Worm (Caenorhabditis elegans) whole organism, mixed stage, embryonic: ENCODE measurements around the gene atf-6.

ENCODE experiments used
- M03D4.4 ChIP-seq: sonication (generic microtip); optimal IDR thresholded peaks from 2 replicates; lab custom pipeline; 2017; ENCODE audit warnings: mild to moderate bottlenecking, missing genetic modification characterization, missing compliant biosample characterization
- bed-3 ChIP-seq: fragments of 200-800 bp; sonication (Bioruptor generic); optimal IDR thresholded peaks from 3 replicates; lab custom pipeline; 2018; ENCODE audit warnings: mild to moderate bottlenecking, missing genetic modification characterization, moderate library complexity, missing compliant biosample characterization
- blmp-1 ChIP-seq: fragments of 150-350 bp; optimal IDR thresholded peaks from 2 replicates; lab custom pipeline; 2014; ENCODE audit warnings: missing biosample characterization, missing genetic modification characterization
- ceh-43 ChIP-seq: fragments of 200-800 bp; sonication (Bioruptor generic); optimal IDR thresholded peaks from 2 replicates; lab custom pipeline; 2018; ENCODE audit warnings: mild to moderate bottlenecking, missing genetic modification characterization, moderate library complexity, missing compliant biosample characterization
- ceh-83 ChIP-seq: fragments of 200-800 bp; sonication (Bioruptor generic); optimal IDR thresholded peaks from 2 replicates; lab custom pipeline; 2018; ENCODE audit warnings: mild to moderate bottlenecking, missing genetic modification characterization, missing compliant biosample characterization
- ces-1 ChIP-seq: fragments of 150-350 bp; optimal IDR thresholded peaks from 2 replicates; lab custom pipeline; 2014; ENCODE audit warnings: missing biosample characterization, missing genetic modification reagents, missing genetic modification characterization
- cnd-1 ChIP-seq: fragments of 200-800 bp; sonication (Bioruptor generic); optimal IDR thresholded peaks from 2 replicates; lab custom pipeline; 2018; ENCODE audit warnings: mild to moderate bottlenecking, missing genetic modification characterization, missing compliant biosample characterization
- drap-1 ChIP-seq: fragments of 200-800 bp; sonication (Bioruptor generic); optimal IDR thresholded peaks from 3 replicates; lab custom pipeline; 2018; ENCODE audit warnings: mild to moderate bottlenecking, missing genetic modification characterization, missing compliant biosample characterization
- elt-1 ChIP-seq: sonication (generic microtip); optimal IDR thresholded peaks from 2 replicates; lab custom pipeline; 2017; ENCODE audit warnings: missing genetic modification characterization, mild to moderate bottlenecking, missing compliant biosample characterization, antibody characterized with exemption, moderate library complexity, borderline replicate concordance; ENCODE audit not compliant: insufficient read depth
- elt-3 ChIP-seq: fragments of 150-350 bp; optimal IDR thresholded peaks from 2 replicates; lab custom pipeline; 2014; ENCODE audit warnings: missing biosample characterization, missing genetic modification characterization
- flh-1 ChIP-seq: fragments of 200-800 bp; sonication (Bioruptor generic); optimal IDR thresholded peaks from 2 replicates; lab custom pipeline; 2018; ENCODE audit warnings: mild to moderate bottlenecking, missing genetic modification characterization, moderate library complexity, missing compliant biosample characterization
- ham-2 ChIP-seq: fragments of 200-800 bp; sonication (Bioruptor generic); optimal IDR thresholded peaks from 2 replicates; lab custom pipeline; 2018; ENCODE audit warnings: mild to moderate bottlenecking, missing genetic modification characterization, missing compliant biosample characterization
- hlh-1 ChIP-seq: fragments of 150-350 bp; optimal IDR thresholded peaks from 2 replicates; lab custom pipeline; 2014; ENCODE audit warnings: missing biosample characterization, missing genetic modification reagents, missing genetic modification characterization
- lin-13 ChIP-seq: fragments of 150-350 bp; optimal IDR thresholded peaks from 2 replicates; lab custom pipeline; 2014; ENCODE audit warnings: missing biosample characterization, missing genetic modification characterization
- lin-32 ChIP-seq: fragments of 200-800 bp; sonication (Bioruptor generic); optimal IDR thresholded peaks from 2 replicates; lab custom pipeline; 2018; ENCODE audit warnings: mild to moderate bottlenecking, missing genetic modification characterization, missing compliant biosample characterization
- lsy-2 ChIP-seq: fragments of 150-350 bp; optimal IDR thresholded peaks from 2 replicates; lab custom pipeline; 2014; ENCODE audit warnings: missing biosample characterization, missing genetic modification characterization
- mab-5 ChIP-seq: fragments of 150-350 bp; optimal IDR thresholded peaks from 2 replicates; lab custom pipeline; 2014; ENCODE audit warnings: missing biosample characterization, missing genetic modification characterization
- mep-1 ChIP-seq: fragments of 150-350 bp; optimal IDR thresholded peaks from 2 replicates; lab custom pipeline; 2017; ENCODE audit warnings: missing biosample characterization, missing genetic modification reagents, missing genetic modification characterization, inconsistent platforms
- mls-2 ChIP-seq: sonication (generic microtip); optimal IDR thresholded peaks from 2 replicates; lab custom pipeline; 2016; ENCODE audit warnings: mild to moderate bottlenecking, missing genetic modification characterization, moderate library complexity, missing compliant biosample characterization
- nhr-12 ChIP-seq: fragments of 150-350 bp; optimal IDR thresholded peaks from 2 replicates; lab custom pipeline; 2014; ENCODE audit warnings: missing biosample characterization, missing genetic modification characterization
- nhr-2 ChIP-seq: fragments of 150-350 bp; optimal IDR thresholded peaks from 2 replicates; lab custom pipeline; 2014; ENCODE audit warnings: missing biosample characterization, missing genetic modification characterization
- nhr-237 ChIP-seq: fragments of 150-350 bp; optimal IDR thresholded peaks from 2 replicates; lab custom pipeline; 2014; ENCODE audit warnings: missing biosample characterization, missing genetic modification characterization
- nhr-28 ChIP-seq: fragments of 150-350 bp; optimal IDR thresholded peaks from 2 replicates; lab custom pipeline; 2014; ENCODE audit warnings: missing biosample characterization, missing genetic modification characterization
- nhr-76 ChIP-seq: sonication (generic microtip); optimal IDR thresholded peaks from 2 replicates; lab custom pipeline; 2017; ENCODE audit warnings: missing biosample characterization, missing genetic modification characterization
- pha-4 ChIP-seq: fragments of 150-350 bp; optimal IDR thresholded peaks from 2 replicates; lab custom pipeline; 2018; ENCODE audit warnings: missing biosample characterization, missing genetic modification reagents, missing genetic modification characterization
- sem-2 ChIP-seq: fragments of 200-800 bp; sonication (Bioruptor generic); optimal IDR thresholded peaks from 2 replicates; lab custom pipeline; 2018; ENCODE audit warnings: mild to moderate bottlenecking, missing genetic modification characterization, missing compliant biosample characterization
- snpc-4 ChIP-seq: fragments of 150-350 bp; optimal IDR thresholded peaks from 2 replicates; lab custom pipeline; 2014; ENCODE audit warnings: missing biosample characterization, missing genetic modification characterization
- sptf-1 ChIP-seq: sonication (generic microtip); optimal IDR thresholded peaks from 2 replicates; lab custom pipeline; 2017; ENCODE audit warnings: mild to moderate bottlenecking, missing genetic modification characterization, moderate library complexity, missing compliant biosample characterization
- tbx-8 ChIP-seq: fragments of 200-800 bp; sonication (Bioruptor generic); optimal IDR thresholded peaks from 2 replicates; lab custom pipeline; 2018; ENCODE audit warnings: mild to moderate bottlenecking, missing genetic modification characterization, moderate library complexity, missing compliant biosample characterization
- unc-120 ChIP-seq: sonication (generic microtip); optimal IDR thresholded peaks from 2 replicates; lab custom pipeline; 2017; ENCODE audit warnings: missing genetic modification characterization, missing compliant biosample characterization; ENCODE audit not compliant: poor library complexity, severe bottlenecking
- unc-39 ChIP-seq: fragments of 150-350 bp; optimal IDR thresholded peaks from 2 replicates; lab custom pipeline; 2014; ENCODE audit warnings: missing biosample characterization, missing genetic modification characterization
- unc-62 ChIP-seq: fragments of 150-350 bp; optimal IDR thresholded peaks from 2 replicates; lab custom pipeline; 2014; ENCODE audit warnings: missing biosample characterization, missing genetic modification reagents, missing genetic modification characterization
- zip-8 ChIP-seq: fragments of 150-350 bp; optimal IDR thresholded peaks from 2 replicates; lab custom pipeline; 2014; ENCODE audit warnings: missing biosample characterization, missing genetic modification characterization
- ztf-11 ChIP-seq: fragments of 150-350 bp; optimal IDR thresholded peaks from 2 replicates; lab custom pipeline; 2014; ENCODE audit warnings: missing biosample characterization, missing genetic modification characterization

Gene atf-6

ce11 chrX:12500777-12501176 lies 20.0 kb downstream of the atf-6 start:
- TF ChIP-seq ham-2 (GFP tag; lab: Kevin White, UChicago) (peak; percentile 67), drap-1 (no peak), elt-1 (tag; lab: Kevin White, UChicago) (peak; percentile 99), zip-8 (tag; lab: Kevin White, UChicago) (peak; percentile 16), sptf-1 (tag; lab: Kevin White, UChicago) (no peak), elt-3 (tag; lab: Kevin White, UChicago) (peak; percentile 64), mab-5 (tag; lab: Kevin White, UChicago) (no peak), ceh-83 (GFP tag; lab: Kevin White, UChicago) (no peak)
- TF ChIP-seq, all 35 proteins: peak for 4

DNA sequence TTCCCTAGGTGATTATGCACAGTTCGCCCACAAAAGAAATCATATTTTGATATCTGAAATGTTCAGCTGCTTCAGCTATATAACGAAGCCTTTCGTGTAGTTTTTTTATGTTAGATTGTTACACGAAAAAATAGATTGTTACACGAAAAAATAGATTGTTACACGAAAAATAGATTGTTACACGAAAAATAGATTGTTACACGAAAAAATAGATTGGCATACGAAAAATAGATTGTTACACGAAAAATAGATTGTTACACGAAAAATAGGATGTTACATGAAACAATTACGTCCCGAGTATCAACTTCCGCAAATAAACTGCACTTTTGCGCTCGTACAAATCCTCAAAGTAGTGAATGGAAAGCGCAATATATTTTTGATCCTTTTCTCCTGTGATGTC lies 21.8 kb downstream of the atf-6 start:
- peak; percentile 22 for TF ChIP-seq M03D4.4 (tag; lab: Kevin White, UChicago)
- TF ChIP-seq, all 35 proteins: peak for 1; not testable (repeated sequence) for 34

ce11 chrX:12503288-12503803 lies 22.6 kb downstream of the atf-6 start, which contains the start of gene sdz-19:
TSS of gene sdz-19 (minus strand) at chrX:12503338.
- no peak for TF ChIP-seq ceh-43 (GFP tag; lab: Kevin White, UChicago)
- no peak for TF ChIP-seq ceh-83 (GFP tag; lab: Kevin White, UChicago)
- no peak for TF ChIP-seq hlh-1 (tag; lab: Kevin White, UChicago)

- no peak for TF ChIP-seq nhr-28 (tag; lab: Kevin White, UChicago)
- peak; percentile 51 for TF ChIP-seq elt-1 (tag; lab: Kevin White, UChicago)
- peak; percentile 96 for TF ChIP-seq hlh-1 (tag; lab: Kevin White, UChicago)
- TF ChIP-seq ztf-11 = no peak
- TF ChIP-seq unc-120 (tag; lab: Kevin White, UChicago) = peak; percentile 82
- TF ChIP-seq lsy-2 (tag; lab: Kevin White, UChicago) = no peak
- TF ChIP-seq ces-1 (GFP tag; lab: Kevin White, UChicago) = no peak
- no peak for TF ChIP-seq mls-2 (tag; lab: Kevin White, UChicago)
- no peak for TF ChIP-seq ceh-83 (GFP tag; lab: Kevin White, UChicago)
- no peak for TF ChIP-seq snpc-4 (tag; lab: Kevin White, UChicago)
- no peak for TF ChIP-seq drap-1
- no peak for TF ChIP-seq sem-2
- no peak for TF ChIP-seq mep-1 (tag; lab: Kevin White, UChicago)
- TF ChIP-seq elt-3 (tag; lab: Kevin White, UChicago) = no peak
- TF ChIP-seq bed-3 (GFP tag; lab: Kevin White, UChicago) = no peak
- no peak for TF ChIP-seq sptf-1 (tag; lab: Kevin White, UChicago)
- no peak for TF ChIP-seq flh-1 (GFP tag; lab: Kevin White, UChicago)
- TF ChIP-seq nhr-237 (tag; lab: Kevin White, UChicago) = no peak
- TF ChIP-seq pha-4 (tag; lab: Kevin White, UChicago) = no peak
- peak; percentile 90 for TF ChIP-seq unc-62 (GFP tag; lab: Kevin White, UChicago)
- TF ChIP-seq tbx-8 (GFP tag; lab: Kevin White, UChicago) = no peak
- no peak for TF ChIP-seq unc-39 (tag; lab: Kevin White, UChicago)
- TF ChIP-seq blmp-1 (tag; lab: Kevin White, UChicago) = no peak
- TF ChIP-seq mab-5 (tag; lab: Kevin White, UChicago) = no peak
- TF ChIP-seq ham-2 (GFP tag; lab: Kevin White, UChicago) = no peak
These were observed 28.7 kb downstream of the atf-6 start for ce11 chrX:12509334-12509944.

- TF ChIP-seq ceh-83 (GFP tag; lab: Kevin White, UChicago) = no peak
- no peak for TF ChIP-seq blmp-1 (tag; lab: Kevin White, UChicago)
- TF ChIP-seq elt-1 (tag; lab: Kevin White, UChicago) = no peak
- peak; percentile 67 for TF ChIP-seq ham-2 (GFP tag; lab: Kevin White, UChicago)
- TF ChIP-seq hlh-1 (tag; lab: Kevin White, UChicago) = peak; percentile 46
- no peak for TF ChIP-seq sem-2
- no peak for TF ChIP-seq unc-39 (tag; lab: Kevin White, UChicago)
- no peak for TF ChIP-seq lin-32 (GFP tag; lab: Kevin White, UChicago)
- TF ChIP-seq sptf-1 (tag; lab: Kevin White, UChicago) = peak; percentile 33
- TF ChIP-seq mep-1 (tag; lab: Kevin White, UChicago) = no peak
- no peak for TF ChIP-seq ceh-43 (GFP tag; lab: Kevin White, UChicago)
- TF ChIP-seq nhr-76 (tag; lab: Kevin White, UChicago) = no peak
- peak; percentile 38 for TF ChIP-seq M03D4.4 (tag; lab: Kevin White, UChicago)
- TF ChIP-seq elt-3 (tag; lab: Kevin White, UChicago) = no peak
- peak; percentile 75 for TF ChIP-seq unc-120 (tag; lab: Kevin White, UChicago)
- TF ChIP-seq lin-13 (tag; lab: Kevin White, UChicago) = peak; percentile 17
- TF ChIP-seq snpc-4 (tag; lab: Kevin White, UChicago) = no peak
- peak; percentile 30 for TF ChIP-seq mls-2 (tag; lab: Kevin White, UChicago)
- peak; percentile 60 for TF ChIP-seq unc-62 (GFP tag; lab: Kevin White, UChicago)
- TF ChIP-seq ces-1 (GFP tag; lab: Kevin White, UChicago) = peak; percentile 78
- TF ChIP-seq mab-5 (tag; lab: Kevin White, UChicago) = no peak
- TF ChIP-seq flh-1 (GFP tag; lab: Kevin White, UChicago) = no peak
- TF ChIP-seq nhr-12 = no peak
- TF ChIP-seq lsy-2 (tag; lab: Kevin White, UChicago) = no peak
- TF ChIP-seq cnd-1 (tag; lab: Kevin White, UChicago) = no peak
- no peak for TF ChIP-seq pha-4 (tag; lab: Kevin White, UChicago)
- no peak for TF ChIP-seq nhr-2 (tag; lab: Kevin White, UChicago)
- TF ChIP-seq nhr-28 (tag; lab: Kevin White, UChicago) = no peak
- no peak for TF ChIP-seq zip-8 (tag; lab: Kevin White, UChicago)
- no peak for TF ChIP-seq bed-3 (GFP tag; lab: Kevin White, UChicago)
These were observed 29.5 kb downstream of the atf-6 start for ce11 chrX:12510148-12510785.
